Worm (Caenorhabditis elegans): Measurements from ENCODE around the gene oac-1.

Gene oac-1

ce11 chrV:19549689-19550088, 6.1 kb downstream of the oac-1 start, which contains the start of gene Y43F8B.20:
Gene Y43F8B.20, minus strand, starts transcription at chrV:19549789.
- no peak for TF ChIP-seq T22C8.4 (GFP tag; IDR thresholded peaks at IDR 0.05)
- no peak for TF ChIP-seq med-1 (GFP tag; optimal IDR thresholded peaks at IDR 0.05; ENCODE audit: insufficient read depth)
- TF ChIP-seq ref-1 (GFP tag; conservative IDR thresholded peaks at IDR 0.05) = no peak
- TF ChIP-seq ztf-23 (GFP tag; IDR thresholded peaks at IDR 0.05) = no peak
- TF ChIP-seq tab-1 (GFP tag; IDR thresholded peaks at IDR 0.05) = no peak
- no peak for TF ChIP-seq klf-2 (GFP tag; conservative IDR thresholded peaks at IDR 0.05)
- TF ChIP-seq ztf-29 (GFP tag; IDR thresholded peaks at IDR 0.05) = no peak
- no peak for TF ChIP-seq cog-1 (tag; optimal IDR thresholded peaks at IDR 0.05)
- TF ChIP-seq flt-1 (GFP tag; IDR thresholded peaks at IDR 0.05) = no peak

ce11 chrV:19546673-19547072, 9.1 kb downstream of the oac-1 start:
- no peak for TF ChIP-seq med-1 (GFP tag; optimal IDR thresholded peaks at IDR 0.05; ENCODE audit: insufficient read depth)
- no peak for TF ChIP-seq klf-2 (GFP tag; conservative IDR thresholded peaks at IDR 0.05)
- no peak for TF ChIP-seq ztf-29 (GFP tag; IDR thresholded peaks at IDR 0.05)
- no peak for TF ChIP-seq ref-1 (GFP tag; conservative IDR thresholded peaks at IDR 0.05)
- TF ChIP-seq ztf-23 (GFP tag; IDR thresholded peaks at IDR 0.05) = no peak
- TF ChIP-seq cog-1 (tag; optimal IDR thresholded peaks at IDR 0.05) = no peak
- no peak for TF ChIP-seq T22C8.4 (GFP tag; IDR thresholded peaks at IDR 0.05)
- TF ChIP-seq flt-1 (GFP tag; IDR thresholded peaks at IDR 0.05) = no peak
- no peak for TF ChIP-seq tab-1 (GFP tag; IDR thresholded peaks at IDR 0.05)

ce11 chrV:19546100-19546499, 9.7 kb downstream of the oac-1 start, which contains the start of gene Y43F8B.1:
Gene Y43F8B.1, minus strand, starts transcription at chrV:19546200.
- TF ChIP-seq tab-1 (GFP tag; IDR thresholded peaks at IDR 0.05) (no peak), cog-1 (tag; optimal IDR thresholded peaks at IDR 0.05) (no peak), klf-2 (GFP tag; conservative IDR thresholded peaks at IDR 0.05) (no peak), ref-1 (GFP tag; conservative IDR thresholded peaks at IDR 0.05) (no peak), flt-1 (GFP tag; IDR thresholded peaks at IDR 0.05) (no peak), ztf-23 (GFP tag; IDR thresholded peaks at IDR 0.05) (no peak), ztf-29 (GFP tag; IDR thresholded peaks at IDR 0.05) (no peak), med-1 (GFP tag; optimal IDR thresholded peaks at IDR 0.05; ENCODE audit: insufficient read depth) (no peak), T22C8.4 (GFP tag; IDR thresholded peaks at IDR 0.05) (no peak)

- TF ChIP-seq cog-1 (tag; optimal IDR thresholded peaks at IDR 0.05) (no peak), klf-2 (GFP tag; conservative IDR thresholded peaks at IDR 0.05) (no peak), med-1 (GFP tag; optimal IDR thresholded peaks at IDR 0.05; ENCODE audit: insufficient read depth) (no peak), ref-1 (GFP tag; conservative IDR thresholded peaks at IDR 0.05) (no peak), flt-1 (GFP tag; IDR thresholded peaks at IDR 0.05) (no peak), T22C8.4 (GFP tag; IDR thresholded peaks at IDR 0.05) (no peak), ztf-23 (GFP tag; IDR thresholded peaks at IDR 0.05) (no peak), ztf-29 (GFP tag; IDR thresholded peaks at IDR 0.05) (no peak), tab-1 (GFP tag; IDR thresholded peaks at IDR 0.05) (no peak)
These were observed 10.7 kb downstream of the oac-1 start for ce11 chrV:19545026-19545425.

DNA sequence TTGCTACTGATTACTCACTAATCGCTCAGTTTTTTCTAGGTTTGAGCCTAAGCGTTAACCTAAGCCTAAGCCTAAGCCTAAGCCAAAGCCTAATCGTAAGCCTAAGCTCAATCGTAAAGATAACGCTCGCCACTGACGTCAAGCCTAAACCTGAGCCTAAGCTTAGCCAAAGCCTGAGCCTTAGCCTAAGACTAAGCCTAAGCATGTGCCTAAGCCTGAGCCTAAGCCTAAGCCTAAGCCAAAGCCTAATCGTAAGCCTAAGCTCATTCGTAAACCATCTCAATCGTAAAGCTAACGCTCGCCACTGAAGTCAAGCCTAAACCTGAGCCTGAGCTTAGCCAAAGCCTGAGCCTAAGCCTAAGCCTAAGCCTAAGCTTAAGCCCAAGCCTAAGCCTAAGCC, 12.3 kb downstream of the oac-1 start:
- TF ChIP-seq tab-1 (GFP tag; IDR thresholded peaks at IDR 0.05) (no peak), ztf-29 (GFP tag; IDR thresholded peaks at IDR 0.05) (no peak; the same call in 1 of the 2 replicates), ztf-23 (GFP tag; IDR thresholded peaks at IDR 0.05) (no peak), T22C8.4 (GFP tag; IDR thresholded peaks at IDR 0.05) (no peak)

ce11 chrV:19540916-19541315, 14.9 kb downstream of the oac-1 start:
- no peak for TF ChIP-seq tab-1 (GFP tag; IDR thresholded peaks at IDR 0.05)
- TF ChIP-seq cog-1 (tag; optimal IDR thresholded peaks at IDR 0.05) = no peak

DNA sequence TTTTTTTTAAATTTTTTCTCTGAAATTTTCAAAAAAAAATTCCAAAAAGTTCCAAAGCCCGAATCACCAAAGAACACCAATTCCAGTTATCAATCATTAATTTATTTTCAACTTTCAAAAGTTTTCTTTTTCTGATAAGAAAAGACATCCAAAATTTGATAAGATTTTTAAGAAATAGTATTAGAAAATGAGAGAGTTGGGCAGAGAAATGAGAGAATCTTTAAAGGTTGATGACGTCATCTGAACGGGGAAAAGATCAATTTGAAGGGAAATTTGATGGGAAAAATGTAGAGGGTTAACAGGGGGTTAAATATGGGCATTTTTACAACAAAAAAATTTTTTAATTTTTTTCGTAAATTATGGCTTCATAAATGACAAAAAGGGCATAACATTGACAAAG, 22.3 kb downstream of the oac-1 start:
- TF ChIP-seq tab-1 (GFP tag; IDR thresholded peaks at IDR 0.05) = no peak
- no peak for TF ChIP-seq ztf-29 (GFP tag; IDR thresholded peaks at IDR 0.05)
- no peak for TF ChIP-seq T22C8.4 (GFP tag; IDR thresholded peaks at IDR 0.05)
- no peak for TF ChIP-seq med-1 (GFP tag; optimal IDR thresholded peaks at IDR 0.05; ENCODE audit: insufficient read depth)
- no peak for TF ChIP-seq cog-1 (tag; optimal IDR thresholded peaks at IDR 0.05)
- TF ChIP-seq klf-2 (GFP tag; conservative IDR thresholded peaks at IDR 0.05) = no peak
- TF ChIP-seq flt-1 (GFP tag; IDR thresholded peaks at IDR 0.05) = no peak
- no peak for TF ChIP-seq ref-1 (GFP tag; conservative IDR thresholded peaks at IDR 0.05)
- TF ChIP-seq ztf-23 (GFP tag; IDR thresholded peaks at IDR 0.05) = no peak

- TF ChIP-seq med-1 (GFP tag; optimal IDR thresholded peaks at IDR 0.05; ENCODE audit: insufficient read depth) = no peak
- TF ChIP-seq ref-1 (GFP tag; conservative IDR thresholded peaks at IDR 0.05) = no peak
- TF ChIP-seq cog-1 (tag; optimal IDR thresholded peaks at IDR 0.05) = no peak
- TF ChIP-seq klf-2 (GFP tag; conservative IDR thresholded peaks at IDR 0.05) = no peak
- no peak for TF ChIP-seq flt-1 (GFP tag; IDR thresholded peaks at IDR 0.05)
- TF ChIP-seq T22C8.4 (GFP tag; IDR thresholded peaks at IDR 0.05) = no peak
- TF ChIP-seq ztf-23 (GFP tag; IDR thresholded peaks at IDR 0.05) = no peak
- TF ChIP-seq tab-1 (GFP tag; IDR thresholded peaks at IDR 0.05) = no peak
These were observed 22.8 kb downstream of the oac-1 start, which contains the start of gene Y43F8B.2 for ce11 chrV:19533010-19533409. Gene Y43F8B.2, minus strand, starts transcription at chrV:19533110.

DNA sequence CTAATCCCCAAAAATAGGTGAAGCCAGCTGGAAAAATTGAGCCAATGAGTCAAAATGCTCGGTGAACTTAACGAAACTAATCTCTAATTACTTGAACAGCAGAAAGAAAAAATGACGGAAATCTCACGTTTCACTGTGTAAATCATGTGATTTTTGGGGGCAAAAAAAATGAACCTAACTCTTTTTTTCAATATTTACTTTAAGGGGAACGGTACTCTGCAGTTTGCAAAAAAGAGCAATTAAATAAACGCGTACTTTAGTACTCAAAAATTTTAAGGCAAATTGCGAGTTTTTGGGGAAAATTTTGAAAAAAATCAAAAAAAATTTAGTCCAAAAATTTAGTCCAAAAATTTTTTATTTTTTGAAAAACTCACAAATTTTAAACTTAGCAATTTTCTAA, 24.7 kb downstream of the oac-1 start:
- TF ChIP-seq ref-1 (GFP tag; conservative IDR thresholded peaks at IDR 0.05) (no peak), T22C8.4 (GFP tag; IDR thresholded peaks at IDR 0.05) (no peak), med-1 (GFP tag; optimal IDR thresholded peaks at IDR 0.05; ENCODE audit: insufficient read depth) (no peak), klf-2 (GFP tag; conservative IDR thresholded peaks at IDR 0.05) (no peak), flt-1 (GFP tag; IDR thresholded peaks at IDR 0.05) (no peak), cog-1 (tag; optimal IDR thresholded peaks at IDR 0.05) (no peak), ztf-23 (GFP tag; IDR thresholded peaks at IDR 0.05) (no peak), ztf-29 (GFP tag; IDR thresholded peaks at IDR 0.05) (no peak), tab-1 (GFP tag; IDR thresholded peaks at IDR 0.05) (no peak)

ce11 chrV:19529168-19529567, 26.6 kb downstream of the oac-1 start:
- 0 out of 2 replicates have a peak, but pooled peaks have one; percentile 7 for TF ChIP-seq flt-1 (GFP tag; IDR thresholded peaks at IDR 0.05)
- no peak for TF ChIP-seq T22C8.4 (GFP tag; IDR thresholded peaks at IDR 0.05)
- peak; percentile 84 for TF ChIP-seq cog-1 (tag; optimal IDR thresholded peaks at IDR 0.05)

Measured in whole organism, midembryonic.